Fruit fly (Drosophila melanogaster) whole organism, embryonic: Measurements from ENCODE around the gene Dlip2.
"Not testable (repeated sequence)": the region's sequence is repeated elsewhere in the genome, so short reads cannot be mapped to it uniquely, and the experiment has no call there.

Source experiments
- ATbp ChIP-seq: fragments of 200-800 bp; sonication (Bioruptor generic); optimal IDR thresholded peaks from 2 replicates; lab custom pipeline; 2017; ENCODE audit warnings: missing biosample characterization, mild to moderate bottlenecking, missing genetic modification characterization, missing genetic modification reagents
- Aef1 ChIP-seq: fragments of 200-800 bp; sonication (Bioruptor generic); IDR thresholded peaks from 3 replicates; pipeline ENCODE4 v1.3.6; 2022; ENCODE audit warnings: missing biosample characterization, missing genetic modification characterization
- Asciz ChIP-seq: fragments of 200-800 bp; sonication (Bioruptor generic); optimal IDR thresholded peaks from 2 replicates; lab custom pipeline; 2017; ENCODE audit warnings: missing biosample characterization, mild to moderate bottlenecking, missing genetic modification characterization, missing genetic modification reagents
- Bgb ChIP-seq: fragments of 200-800 bp; sonication (Bioruptor generic); IDR thresholded peaks from 2 replicates; pipeline ENCODE4 v1.3.6; 2022; ENCODE audit warnings: missing biosample characterization, missing genetic modification characterization; ENCODE audit not compliant: partially characterized antibody
- Blimp-1 ChIP-seq: fragments of 200-800 bp; sonication (Bioruptor generic); optimal IDR thresholded peaks from 3 replicates; lab custom pipeline; 2018; ENCODE audit warnings: missing biosample characterization, missing genetic modification characterization, mild to moderate bottlenecking, moderate library complexity, missing genetic modification reagents
- Bteb2 ChIP-seq: fragments of 200-800 bp; sonication (Bioruptor generic); optimal IDR thresholded peaks from 2 replicates; lab custom pipeline; 2016; ENCODE audit warnings: missing biosample characterization, missing genetic modification characterization
- CG1024 ChIP-seq: fragments of 200-800 bp; sonication (Bioruptor generic); IDR thresholded peaks from 2 replicates; pipeline ENCODE4 v1.3.6; 2022; ENCODE audit warnings: missing biosample characterization, missing genetic modification characterization
- CG10431 ChIP-seq: fragments of 200-800 bp; sonication (Bioruptor generic); optimal IDR thresholded peaks from 3 replicates; lab custom pipeline; 2018; ENCODE audit warnings: missing biosample characterization, mild to moderate bottlenecking, missing genetic modification characterization
- CG11696 ChIP-seq: fragments of 200-800 bp; sonication (Bioruptor generic); IDR thresholded peaks from 2 replicates; pipeline ENCODE4 v1.3.6; 2022; ENCODE audit warnings: missing biosample characterization, missing genetic modification characterization
- CG1602 ChIP-seq: fragments of 200-800 bp; sonication (Bioruptor generic); optimal IDR thresholded peaks from 3 replicates; lab custom pipeline; 2016; ENCODE audit warnings: missing biosample characterization, missing genetic modification characterization
- CG1603 ChIP-seq: fragments of 200-800 bp; sonication (Bioruptor generic); optimal IDR thresholded peaks from 2 replicates; lab custom pipeline; 2019; ENCODE audit warnings: missing biosample characterization, mild to moderate bottlenecking, missing genetic modification characterization, moderate library complexity
- CG17385 ChIP-seq: fragments of 200-800 bp; sonication (Bioruptor generic); optimal IDR thresholded peaks from 3 replicates; lab custom pipeline; 2018; ENCODE audit warnings: missing biosample characterization, mild to moderate bottlenecking, missing genetic modification characterization
- CG2712 ChIP-seq: fragments of 200-800 bp; optimal IDR thresholded peaks from 3 replicates; lab custom pipeline; 2019; ENCODE audit warnings: missing biosample characterization, mild to moderate bottlenecking, missing genetic modification characterization, moderate library complexity
- CG30431 ChIP-seq: fragments of 200-800 bp; sonication (Bioruptor generic); optimal IDR thresholded peaks from 2 replicates; lab custom pipeline; 2017; ENCODE audit warnings: missing biosample characterization, missing genetic modification characterization
- CG6254 ChIP-seq: fragments of 200-800 bp; sonication (Bioruptor generic); optimal IDR thresholded peaks from 3 replicates; lab custom pipeline; 2017; ENCODE audit warnings: mild to moderate bottlenecking, missing biosample characterization, missing genetic modification reagents, missing genetic modification characterization
- CG8290 ChIP-seq, 3 experiments: fragments of 200-800 bp; sonication (Bioruptor generic); optimal IDR thresholded peaks; 2 replicates each; lab custom pipeline; 2016 to 2019; ENCODE audit warnings: missing biosample characterization in 3 of 3, missing genetic modification characterization in 3 of 3, mild to moderate bottlenecking in 2 of 3, moderate library complexity in 1 of 3
- CG8388 ChIP-seq: fragments of 200-800 bp; sonication (Bioruptor generic); optimal IDR thresholded peaks from 2 replicates; lab custom pipeline; 2019; ENCODE audit warnings: missing biosample characterization, mild to moderate bottlenecking, missing genetic modification characterization, moderate library complexity
- CTCF ChIP-seq: fragments of 200-800 bp; sonication (Bioruptor generic); optimal IDR thresholded peaks from 2 replicates; lab custom pipeline; 2017; ENCODE audit warnings: missing biosample characterization, mild to moderate bottlenecking, missing genetic modification characterization, moderate library complexity
- Doc3 ChIP-seq: fragments of 200-800 bp; sonication (Bioruptor generic); IDR thresholded peaks from 3 replicates; pipeline ENCODE4 v1.3.6; 2022; ENCODE audit warnings: missing biosample characterization, missing genetic modification characterization; ENCODE audit not compliant: partially characterized antibody
- Drgx ChIP-seq: fragments of 200-800 bp; sonication (Bioruptor generic); IDR thresholded peaks from 2 replicates; pipeline ENCODE4 v1.3.6; 2022; ENCODE audit warnings: missing biosample characterization, missing genetic modification characterization
- Ets65A ChIP-seq: fragments of 200-800 bp; sonication (Bioruptor generic); peaks from one replicate; lab custom pipeline; 2016; ENCODE audit warnings: missing biosample characterization, missing genetic modification characterization
- H15 ChIP-seq: fragments of 200-800 bp; sonication (Bioruptor generic); IDR thresholded peaks from 3 replicates; pipeline ENCODE4 v1.3.6; 2022; ENCODE audit warnings: missing biosample characterization, missing genetic modification characterization
- H2.0 ChIP-seq: fragments of 200-800 bp; sonication (Bioruptor generic); IDR thresholded peaks from 2 replicates; pipeline ENCODE4 v1.3.6; 2022; ENCODE audit warnings: missing biosample characterization, missing genetic modification characterization
- Hr39 ChIP-seq: fragments of >200 bp; optimal IDR thresholded peaks from 2 replicates; lab custom pipeline; 2017
- Hsf ChIP-seq: fragments of 200-800 bp; sonication (Bioruptor generic); optimal IDR thresholded peaks from 3 replicates; lab custom pipeline; 2016; ENCODE audit warnings: missing biosample characterization, missing genetic modification characterization
- Med ChIP-seq: fragments of 200-800 bp; sonication (Bioruptor generic); peaks from one replicate; lab custom pipeline; 2016; ENCODE audit warnings: missing biosample characterization, missing genetic modification characterization, mild to moderate bottlenecking, inconsistent platforms, moderate library complexity
- Mes4 ChIP-seq: fragments of 200-800 bp; sonication (Bioruptor generic); optimal IDR thresholded peaks from 2 replicates; lab custom pipeline; 2016; ENCODE audit warnings: missing biosample characterization, missing genetic modification characterization
- NFAT ChIP-seq: fragments of 200-800 bp; sonication (Bioruptor generic); IDR thresholded peaks from 2 replicates; pipeline ENCODE4 v1.3.6; 2022; ENCODE audit warnings: missing biosample characterization, missing genetic modification characterization
- Stat92E ChIP-seq, 3 experiments: fragments of >200 bp in 2 of 3; fragments of 200-800 bp in 1 of 3; sonication (Bioruptor generic) in 1 of 3; optimal IDR thresholded peaks; 2 replicates each; lab custom pipeline; 2017 to 2019; ENCODE audit warnings: missing biosample characterization in 3 of 3, missing genetic modification characterization in 3 of 3, mild to moderate bottlenecking in 1 of 3, moderate library complexity in 1 of 3
- Xrp1 ChIP-seq: fragments of 200-800 bp; sonication (Bioruptor generic); IDR thresholded peaks from 2 replicates; pipeline ENCODE4 v1.3.6; 2022; ENCODE audit warnings: missing biosample characterization, missing genetic modification characterization
- abd-A ChIP-seq: fragments of 200-800 bp; sonication (Bioruptor generic); optimal IDR thresholded peaks from 3 replicates; lab custom pipeline; 2019; ENCODE audit warnings: missing biosample characterization, mild to moderate bottlenecking, missing genetic modification characterization, moderate library complexity
- bsh ChIP-seq, 2 experiments: fragments of 200-800 bp; sonication (Bioruptor generic); optimal IDR thresholded peaks; 2 replicates each; lab custom pipeline; 2017 to 2018; ENCODE audit warnings: mild to moderate bottlenecking in 2 of 2, missing biosample characterization in 2 of 2, missing genetic modification characterization in 2 of 2, moderate library complexity in 1 of 2
- gcm ChIP-seq: fragments of 200-800 bp; sonication (Bioruptor generic); optimal IDR thresholded peaks from 2 replicates; lab custom pipeline; 2019; ENCODE audit warnings: missing biosample characterization, mild to moderate bottlenecking, missing genetic modification characterization, moderate library complexity
- jumu ChIP-seq: fragments of 200-800 bp; sonication (Bioruptor generic); optimal IDR thresholded peaks from 3 replicates; lab custom pipeline; 2016; ENCODE audit warnings: missing biosample characterization, missing genetic modification characterization
- pb ChIP-seq: fragments of 200-800 bp; sonication (Bioruptor generic); optimal IDR thresholded peaks from 3 replicates; lab custom pipeline; 2016; ENCODE audit warnings: missing biosample characterization, missing genetic modification characterization
- prd ChIP-seq, 3 experiments: fragments of >200 bp in 2 of 3; fragments of 200-800 bp in 1 of 3; sonication (Bioruptor generic) in 1 of 3; optimal IDR thresholded peaks in 2 of 3; IDR thresholded peaks in 1 of 3; 2 replicates in 2 of 3; 3 replicates in 1 of 3; pipeline versions ENCODE4 v1.3.6 to Lab custom; 2017 to 2022; ENCODE audit warnings: missing biosample characterization in 1 of 3, missing genetic modification characterization in 1 of 3
- sd ChIP-seq: fragments of 200-800 bp; sonication (Bioruptor generic); optimal IDR thresholded peaks from 3 replicates; lab custom pipeline; 2018; ENCODE audit warnings: missing biosample characterization, mild to moderate bottlenecking, missing genetic modification characterization, moderate library complexity
- sens ChIP-seq: fragments of 200-800 bp; sonication (Bioruptor generic); peaks from one replicate; lab custom pipeline; 2016; ENCODE audit warnings: missing biosample characterization, missing genetic modification characterization
- sens-2 ChIP-seq: fragments of 200-800 bp; sonication (Bioruptor generic); IDR thresholded peaks from 2 replicates; pipeline ENCODE4 v1.3.6; 2022; ENCODE audit warnings: missing biosample characterization, missing genetic modification characterization
- seq ChIP-seq: fragments of 200-800 bp; sonication (Bioruptor generic); IDR thresholded peaks from 2 replicates; pipeline ENCODE4 v1.3.6; 2022; ENCODE audit warnings: missing biosample characterization, missing genetic modification characterization
- tin ChIP-seq: fragments of 200-800 bp; sonication (Bioruptor generic); optimal IDR thresholded peaks from 3 replicates; lab custom pipeline; 2016; ENCODE audit warnings: missing biosample characterization, missing genetic modification characterization
- tll ChIP-seq, 2 experiments: fragments of 200-800 bp in 1 of 2; fragments of >200 bp in 1 of 2; sonication (Bioruptor generic) in 1 of 2; optimal IDR thresholded peaks; 2 replicates each; lab custom pipeline; 2017 to 2019; ENCODE audit warnings: missing biosample characterization in 2 of 2, missing genetic modification characterization in 2 of 2, mild to moderate bottlenecking in 1 of 2, moderate library complexity in 1 of 2
- zfh1 ChIP-seq: fragments of 200-800 bp; sonication (Bioruptor generic); IDR thresholded peaks from 3 replicates; pipeline ENCODE4 v1.3.6; 2022; ENCODE audit warnings: missing biosample characterization, missing genetic modification characterization

The Dlip2 gene

DNA sequence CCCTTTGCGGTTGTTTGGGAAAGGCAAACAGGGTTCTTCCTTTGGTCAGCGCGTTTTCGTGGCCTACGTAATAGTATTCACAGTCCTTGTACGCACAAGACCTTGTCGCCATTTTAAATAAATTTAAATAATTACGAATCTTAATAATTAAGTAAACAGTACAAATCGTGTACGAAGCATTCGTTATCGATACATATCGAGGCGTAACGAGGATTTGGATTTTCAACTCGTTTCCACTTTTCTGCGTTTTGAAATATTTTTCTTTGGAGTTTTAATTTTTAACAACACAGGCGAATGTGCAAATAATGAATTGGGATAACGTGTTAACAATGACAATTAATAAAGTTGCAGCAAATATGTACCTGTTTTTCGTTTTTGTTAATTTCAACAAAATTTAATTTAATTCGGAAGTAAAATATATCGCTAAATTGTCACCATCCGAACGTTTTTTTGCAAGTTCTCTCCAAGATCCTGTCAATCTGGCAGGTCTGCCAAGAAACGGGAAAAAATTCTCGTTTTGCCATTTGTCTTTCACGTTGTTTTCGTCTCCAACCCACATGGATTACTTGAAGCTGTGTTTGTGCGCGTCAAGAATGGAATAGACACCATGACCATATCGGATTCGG is at the start of gene Dlip2, which contains the start of gene rpk (continued):
- TF ChIP-seq jumu (GFP tag; lab: Kevin White, UChicago) (no peak), Bgb (GFP tag; lab: Robert Waterston, UW) (peak; percentile 92), seq (GFP tag; lab: Robert Waterston, UW) (no peak), CG6254 (GFP tag; lab: Kevin White, UChicago) (no peak), CG17385 (GFP tag; lab: Kevin White, UChicago) (no peak), Bteb2 (no peak), bsh (GFP tag; optimal IDR thresholded peaks at IDR 0.05; lab: Kevin White, UChicago) (no peak)

DNA sequence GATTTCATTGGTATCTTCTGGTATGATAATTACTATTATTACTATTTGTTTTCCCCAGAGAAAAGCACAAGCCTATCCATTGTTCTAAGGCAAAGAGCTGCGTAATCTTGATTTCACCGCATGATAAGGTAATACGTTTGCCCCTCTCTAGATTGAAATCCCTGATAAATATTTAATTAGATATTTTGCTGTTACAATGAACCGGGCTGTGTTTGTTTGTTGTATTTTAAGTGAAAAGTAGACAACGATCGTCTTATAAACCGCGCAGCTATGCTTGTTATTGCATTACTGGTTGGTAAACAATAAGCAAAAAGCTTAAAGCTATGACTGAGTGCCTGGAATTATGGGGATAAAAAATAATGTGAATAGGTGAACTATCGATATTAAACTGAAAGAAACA is 49.4 kb upstream of the Dlip2 start:
- TF ChIP-seq CG1602 (GFP tag; lab: Kevin White, UChicago) (no peak), Asciz (GFP tag; lab: Kevin White, UChicago) (peak; percentile 11), ATbp (GFP tag; lab: Kevin White, UChicago) (peak; percentile 35), CG10431 (GFP tag; lab: Kevin White, UChicago) (no peak), CTCF (GFP tag; lab: Kevin White, UChicago) (peak; percentile 1), sens (GFP tag; lab: Kevin White, UChicago) (peak; percentile 63)

DNA sequence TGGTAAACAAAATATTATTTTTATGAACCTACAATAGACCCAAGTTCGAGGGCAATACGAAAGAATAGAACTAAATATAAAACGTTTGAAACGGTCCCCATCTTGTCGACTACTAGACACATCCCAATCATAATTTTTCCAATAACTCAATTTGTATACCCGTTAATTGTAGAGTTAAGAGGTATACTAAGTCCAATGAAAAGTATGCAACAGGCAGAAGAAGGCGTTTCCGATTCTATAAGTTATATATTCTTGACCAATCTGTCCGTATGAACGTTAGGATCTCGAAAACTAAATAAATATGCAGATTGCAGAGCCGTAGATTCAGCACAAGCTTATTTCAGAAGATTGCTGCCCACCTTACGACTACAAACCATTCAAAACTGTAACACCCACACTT is 45.1 kb upstream of the Dlip2 start, which contains the start of gene CG33927:
CG33927 (minus strand) TSS at position 101 of the 400 bp plus-strand sequence.
- TF ChIP-seq NFAT (GFP tag; lab: Robert Waterston, UW) (no peak), Hr39 (lab: Kevin White, UChicago) (no peak), H2.0 (no peak), Mes4 (no peak), abd-A (tag; lab: Kevin White, UChicago) (no peak), Stat92E (GFP tag; optimal IDR thresholded peaks at IDR 0.05; lab: Kevin White, UChicago) (no peak)

dm6 chr3R:4687207-4687606 is 41.8 kb upstream of the Dlip2 start:
- TF ChIP-seq sens-2 (no peak), Drgx (peak; percentile 78), bsh (GFP tag; optimal IDR thresholded peaks at IDR 0.05; lab: Kevin White, UChicago) (peak; percentile 13 to 60), sens (GFP tag; lab: Kevin White, UChicago) (peak; percentile 84), Med (GFP tag; lab: Kevin White, UChicago) (peak; percentile 47), gcm (GFP tag; lab: Kevin White, UChicago) (no peak), Blimp-1 (GFP tag; lab: Kevin White, UChicago) (peak; percentile 14), CG1603 (peak; percentile 0), Doc3 (no peak), sd (peak; percentile 2), Aef1 (no peak), CG11696 (no peak)
- TF ChIP-seq, all 482 proteins: peak for 7

DNA sequence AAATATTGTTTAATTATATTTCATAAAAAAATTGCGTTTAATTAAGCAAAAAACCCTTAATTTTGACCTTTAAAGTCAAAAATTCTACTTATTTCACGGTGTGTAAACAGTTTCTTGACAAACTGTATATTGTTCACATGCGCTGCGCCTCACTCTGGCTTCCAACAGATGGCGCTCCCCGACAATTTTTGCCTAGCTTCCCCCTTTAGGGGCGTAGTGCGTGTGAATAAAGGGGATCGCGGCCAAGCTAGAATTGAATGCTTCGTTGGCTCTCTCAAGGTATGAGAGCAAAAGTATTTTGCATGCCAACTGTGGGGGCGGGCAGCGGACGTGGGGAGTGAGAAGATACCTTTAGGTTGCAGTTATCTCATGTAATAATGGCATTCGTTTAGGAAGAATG is 39.4 kb upstream of the Dlip2 start:
- TF ChIP-seq Xrp1 (GFP tag; lab: Robert Waterston, UW) (0 out of 2 replicates have a peak, but pooled peaks have one; percentile 8), tll (GFP tag; optimal IDR thresholded peaks at IDR 0.05; lab: Kevin White, UChicago) (peak in 1 of 2 experiments; percentile 45), prd (GFP tag; IDR thresholded peaks at IDR 0.05; lab: Robert Waterston, UW) (peak; percentile 41; the same call in 1 of the 3 replicates), zfh1 (GFP tag; lab: Robert Waterston, UW) (peak; percentile 37; the same call in 1 of the 3 replicates), CTCF (GFP tag; lab: Kevin White, UChicago) (peak; percentile 91), tin (GFP tag; lab: Kevin White, UChicago) (peak; percentile 16), H15 (0 out of 3 replicates have a peak, but pooled peaks have one; percentile 13), Ets65A (GFP tag; lab: Kevin White, UChicago) (peak; percentile 75), CG8290 (tag; optimal IDR thresholded peaks at IDR 0.05; lab: Kevin White, UChicago) (peak in 1 of 2 experiments; percentile 39), Hsf (peak; percentile 3), CG8388 (peak; percentile 90), CG30431 (GFP tag; lab: Kevin White, UChicago) (peak; percentile 5), pb (GFP tag; lab: Kevin White, UChicago) (peak; percentile 1), CG2712 (tag; lab: Kevin White, UChicago) (peak; percentile 4), Med (GFP tag; lab: Kevin White, UChicago) (peak; percentile 82), CG1024 (GFP tag; lab: Robert Waterston, UW) (0 out of 2 replicates have a peak, but pooled peaks have one; percentile 11)
- TF ChIP-seq prd (optimal IDR thresholded peaks at IDR 0.05; lab: Kevin White, UChicago); CG8290 (GFP tag; optimal IDR thresholded peaks at IDR 0.05; lab: Kevin White, UChicago): not testable (repeated sequence)
